Worm (Caenorhabditis elegans) whole organism, mixed stage, embryonic: Measurements from ENCODE around the gene ndus-8.

Experiments
- M03D4.4 ChIP-seq: sonication (generic microtip); optimal IDR thresholded peaks from 2 replicates; lab custom pipeline; 2017; ENCODE audit warnings: mild to moderate bottlenecking, missing genetic modification characterization, missing compliant biosample characterization
- bed-3 ChIP-seq: fragments of 200-800 bp; sonication (Bioruptor generic); optimal IDR thresholded peaks from 3 replicates; lab custom pipeline; 2018; ENCODE audit warnings: mild to moderate bottlenecking, missing genetic modification characterization, moderate library complexity, missing compliant biosample characterization
- blmp-1 ChIP-seq: fragments of 150-350 bp; optimal IDR thresholded peaks from 2 replicates; lab custom pipeline; 2014; ENCODE audit warnings: missing biosample characterization, missing genetic modification characterization
- ceh-39 ChIP-seq: fragments of 150-350 bp; optimal IDR thresholded peaks from 2 replicates; lab custom pipeline; 2014; ENCODE audit warnings: missing biosample characterization, missing genetic modification characterization
- ceh-43 ChIP-seq: fragments of 200-800 bp; sonication (Bioruptor generic); optimal IDR thresholded peaks from 2 replicates; lab custom pipeline; 2018; ENCODE audit warnings: mild to moderate bottlenecking, missing genetic modification characterization, moderate library complexity, missing compliant biosample characterization
- ceh-83 ChIP-seq: fragments of 200-800 bp; sonication (Bioruptor generic); optimal IDR thresholded peaks from 2 replicates; lab custom pipeline; 2018; ENCODE audit warnings: mild to moderate bottlenecking, missing genetic modification characterization, missing compliant biosample characterization
- ces-1 ChIP-seq: fragments of 150-350 bp; optimal IDR thresholded peaks from 2 replicates; lab custom pipeline; 2014; ENCODE audit warnings: missing biosample characterization, missing genetic modification reagents, missing genetic modification characterization
- cnd-1 ChIP-seq: fragments of 200-800 bp; sonication (Bioruptor generic); optimal IDR thresholded peaks from 2 replicates; lab custom pipeline; 2018; ENCODE audit warnings: mild to moderate bottlenecking, missing genetic modification characterization, missing compliant biosample characterization
- drap-1 ChIP-seq: fragments of 200-800 bp; sonication (Bioruptor generic); optimal IDR thresholded peaks from 3 replicates; lab custom pipeline; 2018; ENCODE audit warnings: mild to moderate bottlenecking, missing genetic modification characterization, missing compliant biosample characterization
- elt-1 ChIP-seq: sonication (generic microtip); optimal IDR thresholded peaks from 2 replicates; lab custom pipeline; 2017; ENCODE audit warnings: missing genetic modification characterization, mild to moderate bottlenecking, missing compliant biosample characterization, antibody characterized with exemption, moderate library complexity, borderline replicate concordance; ENCODE audit not compliant: insufficient read depth
- ham-2 ChIP-seq: fragments of 200-800 bp; sonication (Bioruptor generic); optimal IDR thresholded peaks from 2 replicates; lab custom pipeline; 2018; ENCODE audit warnings: mild to moderate bottlenecking, missing genetic modification characterization, missing compliant biosample characterization
- hlh-1 ChIP-seq: fragments of 150-350 bp; optimal IDR thresholded peaks from 2 replicates; lab custom pipeline; 2014; ENCODE audit warnings: missing biosample characterization, missing genetic modification reagents, missing genetic modification characterization
- lin-13 ChIP-seq: fragments of 150-350 bp; optimal IDR thresholded peaks from 2 replicates; lab custom pipeline; 2014; ENCODE audit warnings: missing biosample characterization, missing genetic modification characterization
- lin-32 ChIP-seq: fragments of 200-800 bp; sonication (Bioruptor generic); optimal IDR thresholded peaks from 2 replicates; lab custom pipeline; 2018; ENCODE audit warnings: mild to moderate bottlenecking, missing genetic modification characterization, missing compliant biosample characterization
- lsy-2 ChIP-seq: fragments of 150-350 bp; optimal IDR thresholded peaks from 2 replicates; lab custom pipeline; 2014; ENCODE audit warnings: missing biosample characterization, missing genetic modification characterization
- mab-5 ChIP-seq: fragments of 150-350 bp; optimal IDR thresholded peaks from 2 replicates; lab custom pipeline; 2014; ENCODE audit warnings: missing biosample characterization, missing genetic modification characterization
- mep-1 ChIP-seq: fragments of 150-350 bp; optimal IDR thresholded peaks from 2 replicates; lab custom pipeline; 2017; ENCODE audit warnings: missing biosample characterization, missing genetic modification reagents, missing genetic modification characterization, inconsistent platforms
- mls-2 ChIP-seq: sonication (generic microtip); optimal IDR thresholded peaks from 2 replicates; lab custom pipeline; 2016; ENCODE audit warnings: mild to moderate bottlenecking, missing genetic modification characterization, moderate library complexity, missing compliant biosample characterization
- nhr-2 ChIP-seq: fragments of 150-350 bp; optimal IDR thresholded peaks from 2 replicates; lab custom pipeline; 2014; ENCODE audit warnings: missing biosample characterization, missing genetic modification characterization
- nhr-237 ChIP-seq: fragments of 150-350 bp; optimal IDR thresholded peaks from 2 replicates; lab custom pipeline; 2014; ENCODE audit warnings: missing biosample characterization, missing genetic modification characterization
- nhr-28 ChIP-seq: fragments of 150-350 bp; optimal IDR thresholded peaks from 2 replicates; lab custom pipeline; 2014; ENCODE audit warnings: missing biosample characterization, missing genetic modification characterization
- nhr-76 ChIP-seq: sonication (generic microtip); optimal IDR thresholded peaks from 2 replicates; lab custom pipeline; 2017; ENCODE audit warnings: missing biosample characterization, missing genetic modification characterization
- pha-4 ChIP-seq: fragments of 150-350 bp; optimal IDR thresholded peaks from 2 replicates; lab custom pipeline; 2018; ENCODE audit warnings: missing biosample characterization, missing genetic modification reagents, missing genetic modification characterization
- sem-2 ChIP-seq: fragments of 200-800 bp; sonication (Bioruptor generic); optimal IDR thresholded peaks from 2 replicates; lab custom pipeline; 2018; ENCODE audit warnings: mild to moderate bottlenecking, missing genetic modification characterization, missing compliant biosample characterization
- snpc-4 ChIP-seq: fragments of 150-350 bp; optimal IDR thresholded peaks from 2 replicates; lab custom pipeline; 2014; ENCODE audit warnings: missing biosample characterization, missing genetic modification characterization
- sptf-1 ChIP-seq: sonication (generic microtip); optimal IDR thresholded peaks from 2 replicates; lab custom pipeline; 2017; ENCODE audit warnings: mild to moderate bottlenecking, missing genetic modification characterization, moderate library complexity, missing compliant biosample characterization
- tbx-8 ChIP-seq: fragments of 200-800 bp; sonication (Bioruptor generic); optimal IDR thresholded peaks from 2 replicates; lab custom pipeline; 2018; ENCODE audit warnings: mild to moderate bottlenecking, missing genetic modification characterization, moderate library complexity, missing compliant biosample characterization
- unc-120 ChIP-seq: sonication (generic microtip); optimal IDR thresholded peaks from 2 replicates; lab custom pipeline; 2017; ENCODE audit warnings: missing genetic modification characterization, missing compliant biosample characterization; ENCODE audit not compliant: poor library complexity, severe bottlenecking
- unc-62 ChIP-seq: fragments of 150-350 bp; optimal IDR thresholded peaks from 2 replicates; lab custom pipeline; 2014; ENCODE audit warnings: missing biosample characterization, missing genetic modification reagents, missing genetic modification characterization
- ztf-11 ChIP-seq: fragments of 150-350 bp; optimal IDR thresholded peaks from 2 replicates; lab custom pipeline; 2014; ENCODE audit warnings: missing biosample characterization, missing genetic modification characterization

Gene ndus-8

ce11 chrIII:7241065-7241464 is 7.1 kb upstream of the ndus-8 start, which contains the start of gene ztf-31:
Gene ztf-31, plus strand, starts transcription at chrIII:7241365.
- TF ChIP-seq bed-3 (GFP tag; lab: Kevin White, UChicago) (no peak), lsy-2 (no peak), ceh-43 (no peak), ham-2 (GFP tag; lab: Kevin White, UChicago) (no peak), ceh-83 (GFP tag; lab: Kevin White, UChicago) (no peak), mep-1 (tag; lab: Kevin White, UChicago) (no peak), nhr-28 (tag; lab: Kevin White, UChicago) (no peak), cnd-1 (tag; lab: Kevin White, UChicago) (no peak), nhr-2 (no peak), snpc-4 (tag; lab: Kevin White, UChicago) (no peak)
- TF ChIP-seq, all 35 proteins: peak for 0

- TF ChIP-seq mab-5, result no peak
- no peak for TF ChIP-seq lin-32 (GFP tag; lab: Kevin White, UChicago)
- TF ChIP-seq ceh-39 (tag; lab: Kevin White, UChicago), result no peak
- TF ChIP-seq elt-1 (tag; lab: Kevin White, UChicago), result no peak
- TF ChIP-seq cnd-1 (tag; lab: Kevin White, UChicago), result no peak
- TF ChIP-seq ceh-43, result no peak
- TF ChIP-seq M03D4.4 (tag; lab: Kevin White, UChicago), result no peak
- no peak for TF ChIP-seq unc-120
- TF ChIP-seq nhr-76 (tag; lab: Kevin White, UChicago), result no peak
- no peak for TF ChIP-seq bed-3 (GFP tag; lab: Kevin White, UChicago)
- TF ChIP-seq nhr-237 (tag; lab: Kevin White, UChicago), result no peak
- TF ChIP-seq nhr-28 (tag; lab: Kevin White, UChicago), result no peak
- TF ChIP-seq drap-1 (GFP tag; lab: Kevin White, UChicago), result no peak
- no peak for TF ChIP-seq pha-4 (tag; lab: Kevin White, UChicago)
- TF ChIP-seq unc-62, result no peak
- TF ChIP-seq lsy-2, result no peak
- no peak for TF ChIP-seq tbx-8
- TF ChIP-seq sem-2, result no peak
Measured at ce11 chrIII:7239416-7239815, 5.4 kb upstream of the ndus-8 start.

- TF ChIP-seq nhr-28 (tag; lab: Kevin White, UChicago) (no peak), pha-4 (tag; lab: Kevin White, UChicago) (no peak), mep-1 (tag; lab: Kevin White, UChicago) (no peak), nhr-2 (no peak), sem-2 (no peak), cnd-1 (tag; lab: Kevin White, UChicago) (no peak), blmp-1 (tag; lab: Kevin White, UChicago) (no peak), tbx-8 (no peak), unc-120 (no peak), hlh-1 (tag; lab: Kevin White, UChicago) (no peak), drap-1 (GFP tag; lab: Kevin White, UChicago) (no peak)
Measured at ce11 chrIII:7238727-7239126, 4.7 kb upstream of the ndus-8 start, which contains the start of gene pars-1. Gene pars-1, plus strand, starts transcription at chrIII:7239027.

ce11 chrIII:7232782-7233181 is 1.2 kb downstream of the ndus-8 start, which contains the start of gene adr-2:
Gene adr-2, minus strand, starts transcription at chrIII:7232882.
- TF ChIP-seq unc-120, result no peak
- no peak for TF ChIP-seq hlh-1 (tag; lab: Kevin White, UChicago)
- TF ChIP-seq lin-13 (tag; lab: Kevin White, UChicago), result no peak
- no peak for TF ChIP-seq cnd-1 (tag; lab: Kevin White, UChicago)
- no peak for TF ChIP-seq nhr-28 (tag; lab: Kevin White, UChicago)
- no peak for TF ChIP-seq sem-2
- no peak for TF ChIP-seq lin-32 (GFP tag; lab: Kevin White, UChicago)
- TF ChIP-seq ceh-39 (tag; lab: Kevin White, UChicago), result no peak
- TF ChIP-seq nhr-2, result no peak
- TF ChIP-seq lsy-2, result no peak
- TF ChIP-seq ceh-43, result no peak
- TF ChIP-seq mab-5, result no peak
- TF ChIP-seq mls-2 (tag; lab: Kevin White, UChicago), result no peak
- TF ChIP-seq nhr-237 (tag; lab: Kevin White, UChicago), result no peak
- TF ChIP-seq ham-2 (GFP tag; lab: Kevin White, UChicago), result no peak
- TF ChIP-seq unc-62, result no peak
- TF ChIP-seq ces-1, result no peak
- no peak for TF ChIP-seq M03D4.4 (tag; lab: Kevin White, UChicago)
- TF ChIP-seq sptf-1, result no peak
- TF ChIP-seq mep-1 (tag; lab: Kevin White, UChicago), result no peak
- TF ChIP-seq, all 35 proteins: peak for 0

ce11 chrIII:7230841-7231240 is 3.2 kb downstream of the ndus-8 start, which contains the start of gene R151.10:
Gene R151.10, minus strand, starts transcription at chrIII:7230941.
- TF ChIP-seq ceh-83 (GFP tag; lab: Kevin White, UChicago) (no peak), nhr-76 (tag; lab: Kevin White, UChicago) (no peak), ztf-11 (tag; lab: Kevin White, UChicago) (no peak), snpc-4 (tag; lab: Kevin White, UChicago) (no peak), ham-2 (GFP tag; lab: Kevin White, UChicago) (no peak), blmp-1 (tag; lab: Kevin White, UChicago) (no peak), nhr-237 (tag; lab: Kevin White, UChicago) (no peak), M03D4.4 (tag; lab: Kevin White, UChicago) (no peak), unc-62 (no peak)
